Fruit fly (Drosophila melanogaster) whole organism, embryonic: Measurements from ENCODE around the gene CG6441.
A peak's percentile ranks its signal among the peaks of the same experiment; 100 is the strongest.

Source experiments
- Asciz ChIP-seq: fragments of 200-800 bp; sonication (Bioruptor generic); optimal IDR thresholded peaks from 2 replicates; lab custom pipeline; 2017; ENCODE audit warnings: missing biosample characterization, mild to moderate bottlenecking, missing genetic modification characterization, missing genetic modification reagents
- B-H1 ChIP-seq: fragments of 200-800 bp; sonication (Bioruptor generic); IDR thresholded peaks from 3 replicates; pipeline ENCODE4 v1.3.6; 2022; ENCODE audit warnings: missing biosample characterization, missing genetic modification characterization
- Bteb2 ChIP-seq: fragments of 200-800 bp; sonication (Bioruptor generic); optimal IDR thresholded peaks from 2 replicates; lab custom pipeline; 2016; ENCODE audit warnings: missing biosample characterization, missing genetic modification characterization
- C15 ChIP-seq: fragments of 200-800 bp; sonication (Bioruptor generic); IDR thresholded peaks from 3 replicates; pipeline ENCODE4 v1.3.6; 2022; ENCODE audit warnings: missing biosample characterization, missing genetic modification characterization
- CG10274 ChIP-seq: fragments of 200-800 bp; sonication (Bioruptor generic); optimal IDR thresholded peaks from 3 replicates; lab custom pipeline; 2017; ENCODE audit warnings: missing biosample characterization, mild to moderate bottlenecking, missing genetic modification characterization
- CG10431 ChIP-seq: fragments of 200-800 bp; sonication (Bioruptor generic); optimal IDR thresholded peaks from 3 replicates; lab custom pipeline; 2018; ENCODE audit warnings: missing biosample characterization, mild to moderate bottlenecking, missing genetic modification characterization
- CG11398 ChIP-seq: fragments of 200-800 bp; sonication (Bioruptor generic); optimal IDR thresholded peaks from 2 replicates; lab custom pipeline; 2016; ENCODE audit warnings: missing biosample characterization, missing genetic modification characterization
- CG15073 ChIP-seq: fragments of 200-800 bp; sonication (Bioruptor generic); optimal IDR thresholded peaks from 2 replicates; lab custom pipeline; 2016; ENCODE audit warnings: missing biosample characterization, missing genetic modification characterization
- CG15479 ChIP-seq: fragments of 200-800 bp; sonication (Bioruptor generic); optimal IDR thresholded peaks from 3 replicates; lab custom pipeline; 2019; ENCODE audit warnings: missing biosample characterization, mild to moderate bottlenecking, missing genetic modification characterization, moderate library complexity
- CG2202 ChIP-seq: fragments of 200-800 bp; sonication (Bioruptor generic); optimal IDR thresholded peaks from 2 replicates; lab custom pipeline; 2018; ENCODE audit warnings: missing biosample characterization, mild to moderate bottlenecking, missing genetic modification characterization
- CG2712 ChIP-seq: fragments of 200-800 bp; optimal IDR thresholded peaks from 3 replicates; lab custom pipeline; 2019; ENCODE audit warnings: missing biosample characterization, mild to moderate bottlenecking, missing genetic modification characterization, moderate library complexity
- CG2889 ChIP-seq: fragments of 200-800 bp; sonication (Bioruptor generic); IDR thresholded peaks from 3 replicates; pipeline ENCODE4 v1.3.6; 2022; ENCODE audit warnings: missing biosample characterization, missing genetic modification characterization
- CG31224 ChIP-seq: fragments of 200-800 bp; sonication (Bioruptor generic); IDR thresholded peaks from 2 replicates; pipeline ENCODE4 v1.3.6; 2022; ENCODE audit warnings: missing biosample characterization, missing genetic modification characterization
- CG32532 ChIP-seq: fragments of 200-800 bp; sonication (Bioruptor generic); IDR thresholded peaks from 2 replicates; pipeline ENCODE4 v1.3.6; 2022; ENCODE audit warnings: missing biosample characterization, missing genetic modification characterization
- CG3281 ChIP-seq: fragments of 200-800 bp; sonication (Bioruptor generic); optimal IDR thresholded peaks from 3 replicates; lab custom pipeline; 2017; ENCODE audit warnings: missing biosample characterization, mild to moderate bottlenecking, missing genetic modification characterization
- CG4328 ChIP-seq: fragments of 200-800 bp; sonication (Bioruptor generic); optimal IDR thresholded peaks from 3 replicates; lab custom pipeline; 2017; ENCODE audit warnings: missing biosample characterization, missing genetic modification reagents, missing genetic modification characterization
- CG4404 ChIP-seq: fragments of 200-800 bp; sonication (Bioruptor generic); IDR thresholded peaks from 2 replicates; pipeline ENCODE4 v1.3.6; 2022; ENCODE audit warnings: missing biosample characterization, missing genetic modification characterization
- CG6854 ChIP-seq: fragments of 200-800 bp; sonication (Bioruptor generic); optimal IDR thresholded peaks from 3 replicates; lab custom pipeline; 2017; ENCODE audit warnings: missing biosample characterization, mild to moderate bottlenecking, missing genetic modification characterization
- CG7271 ChIP-seq: fragments of 200-800 bp; sonication (Bioruptor generic); optimal IDR thresholded peaks from 2 replicates; lab custom pipeline; 2018; ENCODE audit warnings: missing biosample characterization, mild to moderate bottlenecking, missing genetic modification characterization, moderate library complexity
- CG7372 ChIP-seq: fragments of 200-800 bp; sonication (Bioruptor generic); IDR thresholded peaks from 2 replicates; pipeline ENCODE4 v1.3.6; 2022; ENCODE audit warnings: missing biosample characterization, missing genetic modification characterization
- CG7556 ChIP-seq: fragments of 200-800 bp; sonication (Bioruptor generic); optimal IDR thresholded peaks from 2 replicates; lab custom pipeline; 2017; ENCODE audit warnings: missing biosample characterization, mild to moderate bottlenecking, missing genetic modification characterization
- CG9609 ChIP-seq: fragments of 200-800 bp; sonication (Bioruptor generic); optimal IDR thresholded peaks from 3 replicates; lab custom pipeline; 2016; ENCODE audit warnings: missing biosample characterization, missing genetic modification characterization
- CTCF ChIP-seq: fragments of 200-800 bp; sonication (Bioruptor generic); optimal IDR thresholded peaks from 2 replicates; lab custom pipeline; 2017; ENCODE audit warnings: missing biosample characterization, mild to moderate bottlenecking, missing genetic modification characterization, moderate library complexity
- Camta ChIP-seq: fragments of 200-800 bp; sonication (Bioruptor generic); optimal IDR thresholded peaks from 2 replicates; lab custom pipeline; 2016; ENCODE audit warnings: missing biosample characterization, missing genetic modification characterization
- Chrac-16 ChIP-seq: fragments of 200-800 bp; sonication (Bioruptor generic); optimal IDR thresholded peaks from 3 replicates; lab custom pipeline; 2016; ENCODE audit warnings: missing biosample characterization, missing genetic modification characterization
- Dip3 ChIP-seq: fragments of 200-800 bp; sonication (Bioruptor generic); optimal IDR thresholded peaks from 3 replicates; lab custom pipeline; 2016; ENCODE audit warnings: missing biosample characterization, missing genetic modification characterization
- Fer1 ChIP-seq: fragments of 200-800 bp; sonication (Bioruptor generic); optimal IDR thresholded peaks from 2 replicates; lab custom pipeline; 2017; ENCODE audit warnings: missing biosample characterization, mild to moderate bottlenecking, missing genetic modification characterization
- Fer3 ChIP-seq: fragments of 200-800 bp; sonication (Bioruptor generic); optimal IDR thresholded peaks from 2 replicates; lab custom pipeline; 2018; ENCODE audit warnings: missing biosample characterization, mild to moderate bottlenecking, missing genetic modification characterization, moderate library complexity
- Hey ChIP-seq: fragments of 200-800 bp; sonication (Bioruptor generic); optimal IDR thresholded peaks from 3 replicates; lab custom pipeline; 2018; ENCODE audit warnings: missing biosample characterization, mild to moderate bottlenecking, missing genetic modification characterization
- MBD-R2 ChIP-seq: fragments of 200-800 bp; sonication (Bioruptor generic); IDR thresholded peaks from 2 replicates; pipeline ENCODE4 v1.3.6; 2022; ENCODE audit warnings: missing biosample characterization, missing genetic modification characterization
- NK7.1 ChIP-seq: fragments of 200-800 bp; sonication (Bioruptor generic); optimal IDR thresholded peaks from 3 replicates; lab custom pipeline; 2016; ENCODE audit warnings: missing biosample characterization, missing genetic modification characterization
- NfI ChIP-seq: fragments of 200-800 bp; sonication (Bioruptor generic); optimal IDR thresholded peaks from 3 replicates; lab custom pipeline; 2018; ENCODE audit warnings: missing biosample characterization, mild to moderate bottlenecking, missing genetic modification characterization, moderate library complexity
- Pdp1 ChIP-seq, 2 experiments: fragments of 200-800 bp; sonication (Bioruptor generic); optimal IDR thresholded peaks; 3 replicates each; lab custom pipeline; 2016; ENCODE audit warnings: missing biosample characterization in 2 of 2, missing genetic modification characterization in 2 of 2, mild to moderate bottlenecking in 1 of 2, moderate library complexity in 1 of 2
- Ptx1 ChIP-seq: fragments of 200-800 bp; sonication (Bioruptor generic); IDR thresholded peaks from 2 replicates; pipeline ENCODE4 v1.3.6; 2022; ENCODE audit warnings: missing biosample characterization, missing genetic modification characterization
- Vsx1 ChIP-seq: fragments of 200-800 bp; sonication (Bioruptor generic); optimal IDR thresholded peaks from 2 replicates; lab custom pipeline; 2017; ENCODE audit warnings: missing biosample characterization, mild to moderate bottlenecking, missing genetic modification characterization, missing genetic modification reagents
- abd-A ChIP-seq: fragments of 200-800 bp; sonication (Bioruptor generic); optimal IDR thresholded peaks from 3 replicates; lab custom pipeline; 2019; ENCODE audit warnings: missing biosample characterization, mild to moderate bottlenecking, missing genetic modification characterization, moderate library complexity
- al ChIP-seq: fragments of 200-800 bp; sonication (Bioruptor generic); IDR thresholded peaks from 2 replicates; pipeline ENCODE4 v1.3.6; 2022; ENCODE audit warnings: missing biosample characterization, missing genetic modification characterization
- bigmax ChIP-seq: fragments of 200-800 bp; sonication (Bioruptor generic); optimal IDR thresholded peaks from 2 replicates; lab custom pipeline; 2018; ENCODE audit warnings: missing biosample characterization, mild to moderate bottlenecking, missing genetic modification characterization
- chinmo ChIP-seq: fragments of 200-800 bp; sonication (Bioruptor generic); IDR thresholded peaks from 4 replicates; pipeline ENCODE4 v1.3.6; 2022; ENCODE audit warnings: missing biosample characterization, missing genetic modification characterization; ENCODE audit not compliant: partially characterized antibody
- dm ChIP-seq: fragments of 200-800 bp; sonication (Bioruptor generic); optimal IDR thresholded peaks from 3 replicates; lab custom pipeline; 2016; ENCODE audit warnings: missing biosample characterization, missing genetic modification characterization
- insv ChIP-seq, 2 experiments: fragments of 200-800 bp; sonication (Bioruptor generic); optimal IDR thresholded peaks; 3 replicates each; lab custom pipeline; 2016 to 2018; ENCODE audit warnings: missing biosample characterization in 2 of 2, missing genetic modification characterization in 2 of 2
- klu ChIP-seq: fragments of 200-800 bp; sonication (Bioruptor generic); IDR thresholded peaks from 2 replicates; pipeline ENCODE4 v1.3.6; 2022; ENCODE audit warnings: missing biosample characterization, missing genetic modification characterization
- mam ChIP-seq: fragments of 200-800 bp; sonication (Bioruptor generic); optimal IDR thresholded peaks from 3 replicates; lab custom pipeline; 2016; ENCODE audit warnings: missing biosample characterization, missing genetic modification characterization
- phol ChIP-seq: fragments of 200-800 bp; sonication (Bioruptor generic); optimal IDR thresholded peaks from 3 replicates; lab custom pipeline; 2018; ENCODE audit warnings: missing biosample characterization, mild to moderate bottlenecking, missing genetic modification characterization, moderate library complexity
- pros ChIP-seq: fragments of 200-800 bp; sonication (Bioruptor generic); optimal IDR thresholded peaks from 3 replicates; lab custom pipeline; 2019; ENCODE audit warnings: missing biosample characterization, mild to moderate bottlenecking, missing genetic modification characterization, moderate library complexity
- psq ChIP-seq: fragments of 200-800 bp; sonication (Bioruptor generic); optimal IDR thresholded peaks from 2 replicates; lab custom pipeline; 2017; ENCODE audit warnings: missing biosample characterization, missing genetic modification characterization
- pum ChIP-seq: fragments of 200-800 bp; sonication (Bioruptor generic); optimal IDR thresholded peaks from 2 replicates; lab custom pipeline; 2016; ENCODE audit warnings: missing biosample characterization, missing genetic modification characterization
- repo ChIP-seq: fragments of 200-800 bp; sonication (Bioruptor generic); optimal IDR thresholded peaks from 2 replicates; lab custom pipeline; 2016; ENCODE audit warnings: missing biosample characterization, missing genetic modification characterization
- slbo ChIP-seq: fragments of 200-800 bp; sonication (Bioruptor generic); IDR thresholded peaks from 2 replicates; pipeline ENCODE4 v1.3.6; 2022; ENCODE audit warnings: missing biosample characterization, missing genetic modification characterization
- sug ChIP-seq: fragments of 200-800 bp; optimal IDR thresholded peaks from 2 replicates; lab custom pipeline; 2019; ENCODE audit warnings: missing biosample characterization, mild to moderate bottlenecking, missing genetic modification characterization, moderate library complexity
- ttk ChIP-seq: fragments of 200-800 bp; sonication (Bioruptor generic); IDR thresholded peaks from 2 replicates; pipeline ENCODE4 v2.1.2; 2022; ENCODE audit warnings: missing biosample characterization, missing genetic modification characterization
- zf30C ChIP-seq: fragments of 200-800 bp; sonication (Bioruptor generic); optimal IDR thresholded peaks from 3 replicates; lab custom pipeline; 2018; ENCODE audit warnings: missing biosample characterization, mild to moderate bottlenecking, missing genetic modification characterization

Gene CG6441

DNA sequence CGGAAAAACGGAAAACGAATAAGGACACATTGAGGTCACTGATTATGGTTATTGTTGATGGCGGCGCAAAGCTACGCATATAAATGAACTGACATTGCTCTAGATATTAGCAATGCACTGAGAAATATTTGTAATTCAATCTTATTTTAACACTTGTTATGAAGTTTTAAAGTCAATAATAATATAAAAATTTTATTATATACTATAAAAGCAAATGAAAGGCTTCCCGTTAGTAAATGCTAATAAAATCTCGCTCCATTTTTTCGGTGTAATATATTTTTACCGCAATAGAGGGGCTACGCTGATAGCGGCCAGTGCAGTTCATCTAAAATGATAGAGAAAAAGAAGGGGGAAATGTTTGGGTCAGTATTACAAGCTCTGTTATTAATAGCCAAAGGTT, 17.4 kb downstream of the CG6441 start (continued):
- TF ChIP-seq CG10431 (GFP tag; lab: Kevin White, UChicago) (no peak), chinmo (no peak), MBD-R2 (GFP tag; lab: Robert Waterston, UW) (0 out of 2 replicates have a peak, but pooled peaks have one; percentile 10), CG9609 (GFP tag; lab: Kevin White, UChicago) (no peak), CG10274 (no peak), CG11398 (GFP tag; lab: Kevin White, UChicago) (no peak), bigmax (GFP tag; lab: Kevin White, UChicago) (no peak), abd-A (no peak), ttk (GFP tag; lab: Robert Waterston, UW) (no peak), CG7556 (GFP tag; lab: Kevin White, UChicago) (peak; percentile 26), slbo (GFP tag; lab: Robert Waterston, UW) (peak; percentile 47), Hey (tag; lab: Kevin White, UChicago) (no peak), CG7271 (tag; lab: Kevin White, UChicago) (peak; percentile 14), Vsx1 (GFP tag; lab: Kevin White, UChicago) (no peak), Dip3 (GFP tag; lab: Kevin White, UChicago) (no peak), CG32532 (GFP tag; lab: Robert Waterston, UW) (peak; percentile 46; the same call in 1 of the 2 replicates), phol (tag; lab: Kevin White, UChicago) (peak; percentile 71), insv (GFP tag; optimal IDR thresholded peaks at IDR 0.05; lab: Kevin White, UChicago) (no peak), Fer1 (peak; percentile 62), CG4328 (no peak), Pdp1 (GFP tag; optimal IDR thresholded peaks at IDR 0.05; lab: Kevin White, UChicago) (no peak), CG2712 (tag; lab: Kevin White, UChicago) (peak; percentile 79), pros (GFP tag; lab: Kevin White, UChicago) (no peak), klu (GFP tag; lab: Robert Waterston, UW) (peak; percentile 32; the same call in 1 of the 2 replicates), dm (GFP tag; lab: Kevin White, UChicago) (no peak), B-H1 (GFP tag; lab: Robert Waterston, UW) (peak; percentile 52; the same call in 1 of the 3 replicates), CG3281 (GFP tag; lab: Kevin White, UChicago) (peak; percentile 43), C15 (GFP tag; lab: Robert Waterston, UW) (no peak), CG15479 (GFP tag; lab: Kevin White, UChicago) (no peak), CTCF (GFP tag; lab: Kevin White, UChicago) (no peak), psq (GFP tag; lab: Kevin White, UChicago) (no peak), CG15073 (GFP tag; lab: Kevin White, UChicago) (no peak), pum (GFP tag; lab: Kevin White, UChicago) (no peak), mam (no peak), Bteb2 (GFP tag; lab: Kevin White, UChicago) (no peak), Asciz (peak; percentile 33), CG6854 (GFP tag; lab: Kevin White, UChicago) (no peak), al (peak; percentile 37; the same call in 1 of the 2 replicates), Camta (GFP tag; lab: Kevin White, UChicago) (no peak), NfI (GFP tag; lab: Kevin White, UChicago) (no peak), CG7372 (GFP tag; lab: Robert Waterston, UW) (0 out of 2 replicates have a peak, but pooled peaks have one; percentile 7), repo (GFP tag; lab: Kevin White, UChicago) (no peak), Fer3 (tag; lab: Kevin White, UChicago) (peak; percentile 65), CG4404 (GFP tag; lab: Robert Waterston, UW) (no peak), Chrac-16 (no peak), CG2889 (GFP tag; lab: Robert Waterston, UW) (no peak), Ptx1 (GFP tag; lab: Robert Waterston, UW) (peak; percentile 69), CG2202 (tag; lab: Kevin White, UChicago) (no peak), sug (no peak), CG31224 (GFP tag; lab: Robert Waterston, UW) (peak; percentile 43; the same call in 1 of the 2 replicates), zf30C (GFP tag; lab: Kevin White, UChicago) (no peak), NK7.1 (GFP tag; lab: Kevin White, UChicago) (no peak)
